Worm (Caenorhabditis elegans) whole organism, late embryonic: ENCODE data around the gene rips-1.

Experiments
- C38D4.7 ChIP-seq: fragments of 200-800 bp; sonication (Bioruptor generic); optimal IDR thresholded peaks from 2 replicates; lab custom pipeline; 2018; ENCODE audit warnings: mild to moderate bottlenecking, missing genetic modification characterization, moderate library complexity, missing compliant biosample characterization
- F13H6.1 ChIP-seq: sonication (generic microtip); optimal IDR thresholded peaks from 2 replicates; lab custom pipeline; 2016; ENCODE audit warnings: missing genetic modification characterization, missing compliant biosample characterization
- K02D7.2 ChIP-seq: sonication (generic microtip); optimal IDR thresholded peaks from 2 replicates; lab custom pipeline; 2017; ENCODE audit warnings: mild to moderate bottlenecking, missing genetic modification characterization, missing compliant biosample characterization
- T23F11.4 ChIP-seq: fragments of 200-800 bp; sonication (Bioruptor generic); optimal IDR thresholded peaks from 2 replicates; lab custom pipeline; 2018; ENCODE audit warnings: mild to moderate bottlenecking, missing genetic modification characterization, missing compliant biosample characterization
- ahr-1 ChIP-seq: sonication (generic microtip); optimal IDR thresholded peaks from 2 replicates; lab custom pipeline; 2016; ENCODE audit warnings: missing genetic modification characterization, missing compliant biosample characterization
- ama-1 ChIP-seq: fragments of 150-350 bp; optimal IDR thresholded peaks from 2 replicates; lab custom pipeline; 2014
- ceh-14 ChIP-seq: sonication (generic microtip); optimal IDR thresholded peaks from 2 replicates; lab custom pipeline; 2016; ENCODE audit warnings: missing genotype, missing genetic modification characterization, missing compliant biosample characterization
- ceh-18 ChIP-seq: sonication (generic microtip); optimal IDR thresholded peaks from 2 replicates; lab custom pipeline; 2016; ENCODE audit warnings: missing genetic modification characterization, missing compliant biosample characterization
- ceh-19 ChIP-seq: fragments of 200-800 bp; sonication (Bioruptor generic); optimal IDR thresholded peaks from 2 replicates; lab custom pipeline; 2018; ENCODE audit warnings: mild to moderate bottlenecking, missing genetic modification characterization, missing compliant biosample characterization
- ceh-24 ChIP-seq: sonication (generic microtip); optimal IDR thresholded peaks from 2 replicates; lab custom pipeline; 2016; ENCODE audit warnings: mild to moderate bottlenecking, missing genetic modification characterization, missing compliant biosample characterization
- ceh-30 ChIP-seq: fragments of 150-350 bp; optimal IDR thresholded peaks from 2 replicates; lab custom pipeline; 2014; ENCODE audit warnings: missing biosample characterization, missing genetic modification characterization
- ceh-45 ChIP-seq: fragments of 200-800 bp; sonication (Bioruptor generic); IDR thresholded peaks from 2 replicates; pipeline ENCODE4 v1.3.6; 2022; ENCODE audit warnings: missing genetic modification reagents, missing genetic modification characterization, missing compliant biosample characterization
- che-1 ChIP-seq: sonication (generic microtip); optimal IDR thresholded peaks from 2 replicates; lab custom pipeline; 2016; ENCODE audit warnings: mild to moderate bottlenecking, missing genetic modification characterization, missing compliant biosample characterization
- dmd-4 ChIP-seq: sonication (generic microtip); optimal IDR thresholded peaks from 2 replicates; lab custom pipeline; 2016; ENCODE audit warnings: borderline replicate concordance, missing genetic modification characterization, missing compliant biosample characterization
- dve-1 ChIP-seq: sonication (generic microtip); optimal IDR thresholded peaks from 2 replicates; lab custom pipeline; 2017; ENCODE audit warnings: antibody characterized with exemption, mild to moderate bottlenecking, missing genetic modification characterization, missing compliant biosample characterization
- elt-2 ChIP-seq: sonication (generic microtip); optimal IDR thresholded peaks from 2 replicates; lab custom pipeline; 2016; ENCODE audit warnings: missing genetic modification reagents, missing genetic modification characterization, missing compliant biosample characterization
- elt-4 ChIP-seq: sonication (generic microtip); optimal IDR thresholded peaks from 2 replicates; lab custom pipeline; 2016; ENCODE audit warnings: missing genetic modification characterization, missing compliant biosample characterization
- ets-4 ChIP-seq: sonication (generic microtip); optimal IDR thresholded peaks from 2 replicates; lab custom pipeline; 2016; ENCODE audit warnings: missing genetic modification characterization, missing compliant biosample characterization
- fkh-6 ChIP-seq: sonication (generic microtip); optimal IDR thresholded peaks from 2 replicates; lab custom pipeline; 2016; ENCODE audit warnings: missing genetic modification characterization, missing compliant biosample characterization
- hlh-15 ChIP-seq: sonication (generic microtip); optimal IDR thresholded peaks from 2 replicates; lab custom pipeline; 2016; ENCODE audit warnings: missing genetic modification characterization, missing compliant biosample characterization
- hlh-8 ChIP-seq: sonication (generic microtip); optimal IDR thresholded peaks from 2 replicates; lab custom pipeline; 2016; ENCODE audit warnings: missing genotype, missing genetic modification characterization, missing compliant biosample characterization
- lim-6 ChIP-seq: sonication (generic microtip); optimal IDR thresholded peaks from 2 replicates; lab custom pipeline; 2016; ENCODE audit warnings: missing genetic modification characterization, missing compliant biosample characterization
- lin-11 ChIP-seq: fragments of 200-800 bp; sonication (Bioruptor generic); optimal IDR thresholded peaks from 2 replicates; lab custom pipeline; 2018; ENCODE audit warnings: mild to moderate bottlenecking, missing genetic modification characterization, missing compliant biosample characterization
- madf-2 ChIP-seq: sonication (generic microtip); optimal IDR thresholded peaks from 2 replicates; lab custom pipeline; 2017; ENCODE audit warnings: missing genetic modification characterization, missing compliant biosample characterization
- nhr-11 ChIP-seq: fragments of 150-350 bp; optimal IDR thresholded peaks from 2 replicates; lab custom pipeline; 2014; ENCODE audit warnings: missing biosample characterization, missing genetic modification characterization
- npax-4 ChIP-seq: sonication (generic microtip); optimal IDR thresholded peaks from 2 replicates; lab custom pipeline; 2016; ENCODE audit warnings: missing genetic modification characterization, missing compliant biosample characterization
- odd-2 ChIP-seq: sonication (generic microtip); optimal IDR thresholded peaks from 2 replicates; lab custom pipeline; 2017; ENCODE audit warnings: antibody characterized with exemption, mild to moderate bottlenecking, missing genetic modification characterization, missing compliant biosample characterization
- pag-3 ChIP-seq: sonication (generic microtip); optimal IDR thresholded peaks from 2 replicates; lab custom pipeline; 2016; ENCODE audit warnings: missing compliant biosample characterization, missing genetic modification characterization, borderline replicate concordance
- pax-1 ChIP-seq: fragments of 150-350 bp; optimal IDR thresholded peaks from 2 replicates; lab custom pipeline; 2014; ENCODE audit warnings: missing biosample characterization, missing genetic modification characterization
- pha-4 ChIP-seq: fragments of 150-350 bp; optimal IDR thresholded peaks from 2 replicates; lab custom pipeline; 2018; ENCODE audit warnings: missing biosample characterization, missing genetic modification reagents, missing genetic modification characterization
- ref-2 ChIP-seq: sonication (generic microtip); optimal IDR thresholded peaks from 2 replicates; lab custom pipeline; 2016; ENCODE audit warnings: missing genetic modification characterization, missing compliant biosample characterization
- sox-2 ChIP-seq: fragments of 200-800 bp; sonication (Bioruptor generic); IDR thresholded peaks from 2 replicates; pipeline ENCODE4 v1.3.6; 2022; ENCODE audit warnings: missing genetic modification reagents, missing genetic modification characterization, missing compliant biosample characterization
- tbx-2 ChIP-seq: sonication (generic microtip); optimal IDR thresholded peaks from 2 replicates; lab custom pipeline; 2016; ENCODE audit warnings: missing genetic modification characterization, missing compliant biosample characterization
- ttx-3 ChIP-seq: sonication (generic microtip); optimal IDR thresholded peaks from 2 replicates; lab custom pipeline; 2016; ENCODE audit warnings: missing genetic modification reagents, missing genetic modification characterization, missing compliant biosample characterization
- unc-42 ChIP-seq: sonication (generic microtip); optimal IDR thresholded peaks from 2 replicates; lab custom pipeline; 2016; ENCODE audit warnings: missing genotype, missing genetic modification characterization, missing compliant biosample characterization
- unc-55 ChIP-seq: sonication (generic microtip); optimal IDR thresholded peaks from 2 replicates; lab custom pipeline; 2017; ENCODE audit warnings: missing biosample characterization, missing genetic modification reagents, missing genetic modification characterization
- ztf-16 ChIP-seq: sonication (generic microtip); optimal IDR thresholded peaks from 2 replicates; lab custom pipeline; 2017; ENCODE audit warnings: missing genetic modification characterization, missing compliant biosample characterization

rips-1 gene

ce11 chrV:3776946-3777345, 5.1 kb downstream of the rips-1 start:
- TF ChIP-seq unc-55 (GFP tag; lab: Kevin White, UChicago): peak; percentile 34
- TF ChIP-seq T23F11.4 (GFP tag; lab: Kevin White, UChicago): no peak
- TF ChIP-seq ttx-3 (tag; lab: Kevin White, UChicago): no peak

DNA sequence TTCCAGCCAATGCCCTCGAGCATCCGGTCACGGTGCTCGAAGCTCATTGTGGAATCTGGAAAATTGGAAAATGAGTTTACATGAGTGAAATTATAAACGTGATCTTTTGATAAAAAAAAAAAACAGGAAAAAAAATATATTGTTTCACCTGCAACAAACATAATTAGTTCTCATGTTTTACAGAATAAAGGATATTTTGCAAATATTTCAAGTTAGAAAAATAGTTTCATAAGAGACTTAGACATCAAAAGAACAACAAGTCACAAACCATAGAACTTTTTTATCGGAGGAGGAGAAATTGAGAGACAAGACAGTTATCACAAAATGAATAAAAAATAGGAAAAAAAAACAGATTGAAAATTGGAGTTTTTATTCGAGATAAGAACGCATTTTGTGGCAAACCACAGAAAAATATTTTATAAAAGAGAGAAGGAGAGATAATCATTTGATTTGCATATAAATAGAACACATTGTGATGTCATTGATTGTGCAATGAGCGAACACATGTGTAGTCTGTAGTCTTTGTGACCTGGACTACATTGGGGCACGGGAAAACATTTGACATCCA, 12.4 kb downstream of the rips-1 start, which contains the start of gene R08F11.1:
Gene R08F11.1 (minus strand): TSS at position 51 of the 568 bp plus-strand sequence.
- peak; percentile 80 for TF ChIP-seq elt-2 (tag; lab: Kevin White, UChicago)
- no peak for TF ChIP-seq odd-2 (tag; lab: Kevin White, UChicago)

DNA sequence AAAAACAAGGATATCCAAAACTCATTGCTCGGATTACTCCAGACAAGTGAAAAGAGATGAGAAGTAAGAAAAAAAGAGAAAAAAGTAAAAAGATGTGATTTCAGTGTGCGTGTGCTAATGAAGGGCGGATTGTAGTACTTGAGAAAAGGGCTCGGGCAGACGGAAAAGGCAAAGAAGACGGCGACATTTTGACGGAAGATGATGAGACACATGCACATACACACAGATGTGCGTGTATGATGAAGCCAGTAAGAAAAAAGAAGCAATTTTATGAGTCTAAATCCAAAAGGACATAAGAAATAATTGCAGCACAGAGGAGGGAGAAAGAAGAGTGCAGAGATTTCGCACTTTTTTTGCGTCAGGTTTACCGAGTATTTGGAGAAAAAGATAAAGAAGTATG, 16.7 kb downstream of the rips-1 start:
- TF ChIP-seq elt-4 (tag; lab: Kevin White, UChicago) (no peak), ama-1 (lab: Kevin White, UChicago) (no peak), K02D7.2 (no peak), hlh-8 (tag; lab: Kevin White, UChicago) (no peak), ceh-45 (GFP tag; lab: Robert Waterston, UW) (no peak), lin-11 (no peak), nhr-11 (no peak), ceh-14 (tag; lab: Kevin White, UChicago) (no peak), pag-3 (no peak), ztf-16 (no peak), npax-4 (tag; lab: Kevin White, UChicago) (no peak)

DNA sequence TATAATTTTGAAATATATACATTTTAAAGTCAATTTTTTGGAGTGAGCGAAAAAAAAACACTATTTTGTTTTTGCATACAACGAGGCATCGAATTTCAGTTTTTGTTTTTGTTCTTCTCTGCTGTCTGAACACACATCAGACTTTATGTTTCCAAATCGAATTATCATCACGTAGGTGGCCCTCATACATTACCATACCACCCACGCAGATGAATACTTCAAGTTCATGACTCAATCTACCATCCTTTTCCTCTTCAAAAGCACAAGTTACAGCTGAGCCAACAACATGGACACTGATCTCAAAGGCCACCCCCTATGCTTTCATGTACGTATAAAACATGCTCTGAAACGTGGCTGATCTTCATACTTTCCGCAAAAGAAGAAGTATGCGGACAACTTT, 17.9 kb downstream of the rips-1 start, which contains the start of gene R08F11.7:
Gene R08F11.7 (plus strand): TSS at position 301 of the 400 bp plus-strand sequence.
- TF ChIP-seq sox-2 (GFP tag; lab: Robert Waterston, UW) (no peak), tbx-2 (tag; lab: Kevin White, UChicago) (no peak), lin-11 (no peak), pag-3 (no peak), nhr-11 (no peak), ceh-45 (GFP tag; lab: Robert Waterston, UW) (no peak), hlh-15 (tag; lab: Kevin White, UChicago) (no peak), F13H6.1 (no peak), ceh-19 (GFP tag; lab: Kevin White, UChicago) (no peak), ceh-24 (no peak), madf-2 (no peak), fkh-6 (no peak), unc-42 (tag; lab: Kevin White, UChicago) (no peak), ahr-1 (tag; lab: Kevin White, UChicago) (no peak)

- TF ChIP-seq lim-6 (no peak), madf-2 (no peak), ztf-16 (no peak), sox-2 (GFP tag; lab: Robert Waterston, UW) (no peak), C38D4.7 (GFP tag; lab: Kevin White, UChicago) (no peak), ets-4 (no peak), dmd-4 (tag; lab: Kevin White, UChicago) (no peak), ceh-30 (tag; lab: Kevin White, UChicago) (no peak), pax-1 (tag; lab: Kevin White, UChicago) (no peak), ceh-18 (no peak), dve-1 (no peak), ref-2 (tag; lab: Kevin White, UChicago) (no peak), elt-4 (tag; lab: Kevin White, UChicago) (no peak), pha-4 (tag; lab: Kevin White, UChicago) (no peak), ceh-45 (GFP tag; lab: Robert Waterston, UW) (no peak), npax-4 (tag; lab: Kevin White, UChicago) (no peak), tbx-2 (tag; lab: Kevin White, UChicago) (no peak), che-1 (tag; lab: Kevin White, UChicago) (no peak)
- TF ChIP-seq, all 69 proteins: peak for 0
Measured at ce11 chrV:3790424-3790823, 18.6 kb downstream of the rips-1 start.
